Worm (Caenorhabditis elegans) whole organism, young adult: ENCODE measurements around the gene msp-58.
"Not testable (repeated sequence)": the region's sequence is repeated elsewhere in the genome, so short reads cannot be mapped to it uniquely, and the experiment has no call there.

Source experiments
- B0261.1 ChIP-seq: sonication (generic microtip); optimal IDR thresholded peaks from 2 replicates; lab custom pipeline; 2016; ENCODE audit warnings: mild to moderate bottlenecking, missing genetic modification characterization, moderate library complexity, missing compliant biosample characterization
- F39B2.1 ChIP-seq: fragments of 200-800 bp; sonication (Bioruptor generic); IDR thresholded peaks from 2 replicates; pipeline ENCODE4 v1.3.6; 2022; ENCODE audit warnings: missing genetic modification reagents, missing genetic modification characterization, missing compliant biosample characterization
- F49E8.2 ChIP-seq: sonication (generic microtip); optimal IDR thresholded peaks from 3 replicates; lab custom pipeline; 2017; ENCODE audit warnings: missing genetic modification characterization, mild to moderate bottlenecking, missing compliant biosample characterization, antibody characterized with exemption, moderate library complexity; ENCODE audit not compliant: insufficient read depth
- F52B5.7 ChIP-seq: sonication (generic microtip); optimal IDR thresholded peaks from 2 replicates; lab custom pipeline; 2016; ENCODE audit warnings: mild to moderate bottlenecking, missing genetic modification characterization, missing compliant biosample characterization
- K11D2.4 ChIP-seq: fragments of 200-800 bp; sonication (Bioruptor generic); IDR thresholded peaks from 2 replicates; pipeline ENCODE4 v1.3.6; 2022; ENCODE audit warnings: missing genetic modification reagents, missing genetic modification characterization, missing compliant biosample characterization
- Y53F4B.3 ChIP-seq: fragments of 200-800 bp; sonication (Bioruptor generic); IDR thresholded peaks from 2 replicates; pipeline ENCODE4 v1.3.6; 2022; ENCODE audit warnings: missing genetic modification reagents, missing genetic modification characterization, missing compliant biosample characterization
- Y53G8AR.9 ChIP-seq: fragments of 200-800 bp; sonication (Bioruptor generic); conservative IDR thresholded peaks from 2 replicates; pipeline ENCODE4 v1.3.6; 2022; ENCODE audit warnings: missing genetic modification reagents, missing genetic modification characterization, missing compliant biosample characterization
- Y67H2A.10 ChIP-seq: fragments of 200-800 bp; sonication (Bioruptor generic); conservative IDR thresholded peaks from 2 replicates; pipeline ENCODE4 v1.3.6; 2022; ENCODE audit warnings: missing genetic modification reagents, missing genetic modification characterization, missing compliant biosample characterization
- Y95B8A.8 ChIP-seq: fragments of 200-800 bp; sonication (Bioruptor generic); IDR thresholded peaks from 2 replicates; pipeline ENCODE4 v1.3.6; 2022; ENCODE audit warnings: missing genetic modification reagents, missing genetic modification characterization, missing compliant biosample characterization
- ZK185.1 ChIP-seq: sonication (generic microtip); optimal IDR thresholded peaks from 2 replicates; lab custom pipeline; 2016; ENCODE audit warnings: mild to moderate bottlenecking, missing genetic modification characterization, missing compliant biosample characterization; ENCODE audit not compliant: poor library complexity, severe bottlenecking
- attf-3 ChIP-seq: fragments of 200-800 bp; sonication (Bioruptor generic); conservative IDR thresholded peaks from 2 replicates; pipeline ENCODE4 v1.3.6; 2022; ENCODE audit warnings: missing genetic modification reagents, missing genetic modification characterization, missing compliant biosample characterization
- attf-5 ChIP-seq: fragments of 200-800 bp; sonication (Bioruptor generic); optimal IDR thresholded peaks from 2 replicates; lab custom pipeline; 2018; ENCODE audit warnings: mild to moderate bottlenecking, missing genetic modification characterization, missing compliant biosample characterization
- cebp-1 ChIP-seq, 2 experiments: fragments of 200-800 bp in 1 of 2; sonication (Bioruptor generic) in 1 of 2; sonication (generic microtip) in 1 of 2; IDR thresholded peaks in 1 of 2; optimal IDR thresholded peaks in 1 of 2; 2 replicates each; pipeline versions ENCODE4 v1.3.6 to Lab custom; 2017 to 2022; ENCODE audit warnings: missing compliant biosample characterization in 2 of 2, missing genetic modification characterization in 2 of 2, mild to moderate bottlenecking in 1 of 2, missing genetic modification reagents in 1 of 2, moderate library complexity in 1 of 2
- ceh-100 ChIP-seq: fragments of 200-800 bp; sonication (Bioruptor generic); IDR thresholded peaks from 2 replicates; pipeline ENCODE4 v1.3.6; 2022; ENCODE audit warnings: missing genetic modification reagents, missing genetic modification characterization, missing compliant biosample characterization
- chd-7 ChIP-seq: sonication (generic microtip); optimal IDR thresholded peaks from 2 replicates; lab custom pipeline; 2016; ENCODE audit warnings: mild to moderate bottlenecking, missing genetic modification characterization, moderate library complexity, missing compliant biosample characterization
- die-1 ChIP-seq: sonication (generic microtip); optimal IDR thresholded peaks from 2 replicates; lab custom pipeline; 2016; ENCODE audit warnings: missing genotype, mild to moderate bottlenecking, missing genetic modification characterization, missing compliant biosample characterization
- dpff-1 ChIP-seq: sonication (generic microtip); optimal IDR thresholded peaks from 2 replicates; lab custom pipeline; 2017; ENCODE audit warnings: mild to moderate bottlenecking, missing genetic modification characterization, missing compliant biosample characterization
- dpl-1 ChIP-seq: fragments of 150-350 bp; optimal IDR thresholded peaks from 2 replicates; lab custom pipeline; 2014; ENCODE audit warnings: missing biosample characterization, missing genetic modification reagents, missing genetic modification characterization
- egrh-3 ChIP-seq: fragments of 200-800 bp; sonication (Bioruptor generic); IDR thresholded peaks from 2 replicates; pipeline ENCODE4 v1.3.6; 2022; ENCODE audit warnings: missing genetic modification reagents, missing genetic modification characterization, missing compliant biosample characterization
- gei-17 ChIP-seq: fragments of 200-800 bp; sonication (Bioruptor generic); optimal IDR thresholded peaks from 2 replicates; lab custom pipeline; 2018; ENCODE audit warnings: mild to moderate bottlenecking, missing genetic modification characterization, missing compliant biosample characterization
- him-1 ChIP-seq: sonication (generic microtip); optimal IDR thresholded peaks from 2 replicates; lab custom pipeline; 2016; ENCODE audit warnings: missing genotype, missing genetic modification reagents, missing genetic modification characterization, missing compliant biosample characterization
- let-526 ChIP-seq: fragments of 200-800 bp; sonication (Bioruptor generic); IDR thresholded peaks from 2 replicates; pipeline ENCODE4 v1.3.6; 2022; ENCODE audit warnings: missing genetic modification reagents, missing genetic modification characterization, missing compliant biosample characterization
- lin-26 ChIP-seq: fragments of 200-800 bp; sonication (Bioruptor generic); IDR thresholded peaks from 2 replicates; pipeline ENCODE4 v1.3.6; 2022; ENCODE audit warnings: missing genetic modification reagents, missing genetic modification characterization, missing compliant biosample characterization
- lir-1 ChIP-seq: fragments of 200-800 bp; sonication (Bioruptor generic); conservative IDR thresholded peaks from 2 replicates; pipeline ENCODE4 v1.3.6; 2022; ENCODE audit warnings: missing genetic modification reagents, missing genetic modification characterization, missing compliant biosample characterization
- madf-6 ChIP-seq: fragments of 200-800 bp; sonication (Bioruptor generic); IDR thresholded peaks from 2 replicates; pipeline ENCODE4 v1.3.6; 2022; ENCODE audit warnings: missing genetic modification reagents, missing genetic modification characterization, missing compliant biosample characterization
- madf-8 ChIP-seq: fragments of 200-800 bp; sonication (Bioruptor generic); conservative IDR thresholded peaks from 2 replicates; pipeline ENCODE4 v1.3.6; 2022; ENCODE audit warnings: missing genetic modification reagents, missing genetic modification characterization, missing compliant biosample characterization
- mxl-1 ChIP-seq: sonication (generic microtip); optimal IDR thresholded peaks from 2 replicates; lab custom pipeline; 2016; ENCODE audit warnings: missing genetic modification characterization, missing compliant biosample characterization
- nhr-179 ChIP-seq: sonication (generic microtip); optimal IDR thresholded peaks from 2 replicates; lab custom pipeline; 2016; ENCODE audit warnings: mild to moderate bottlenecking, missing genetic modification characterization, missing compliant biosample characterization
- nhr-80 ChIP-seq: sonication (generic microtip); optimal IDR thresholded peaks from 2 replicates; lab custom pipeline; 2016; ENCODE audit warnings: missing genetic modification characterization, missing compliant biosample characterization
- pbrm-1 ChIP-seq: fragments of 200-800 bp; sonication (Bioruptor generic); IDR thresholded peaks from 2 replicates; pipeline ENCODE4 v1.3.6; 2022; ENCODE audit warnings: missing genetic modification reagents, missing genetic modification characterization, missing compliant biosample characterization
- rcor-1 ChIP-seq: fragments of 200-800 bp; sonication (Bioruptor generic); IDR thresholded peaks from 2 replicates; pipeline ENCODE4 v1.3.6; 2022; ENCODE audit warnings: missing genetic modification reagents, missing genetic modification characterization, missing compliant biosample characterization
- snpc-1.1 ChIP-seq: sonication (generic microtip); optimal IDR thresholded peaks from 2 replicates; lab custom pipeline; 2017; ENCODE audit warnings: missing genetic modification characterization, mild to moderate bottlenecking, missing compliant biosample characterization, antibody characterized with exemption, moderate library complexity, missing genotype, missing genetic modification reagents; ENCODE audit not compliant: insufficient read depth
- snpc-4 ChIP-seq, 5 experiments: fragments of 150-350 bp in 1 of 5; sonication (generic microtip) in 4 of 5; optimal IDR thresholded peaks; 2 replicates each; lab custom pipeline; 2014 to 2018; ENCODE audit warnings: missing genetic modification characterization in 5 of 5, missing biosample characterization in 3 of 5, antibody characterized with exemption in 2 of 5, mild to moderate bottlenecking in 2 of 5, missing compliant biosample characterization in 2 of 5, missing genotype in 2 of 5, moderate library complexity in 2 of 5, missing genetic modification reagents in 1 of 5
- tbp1 ChIP-seq: fragments of 200-800 bp; sonication (Bioruptor generic); optimal IDR thresholded peaks from 2 replicates; lab custom pipeline; 2018; ENCODE audit warnings: mild to moderate bottlenecking, missing genetic modification characterization, missing compliant biosample characterization
- tlf-1 ChIP-seq: fragments of 200-800 bp; sonication (Bioruptor generic); optimal IDR thresholded peaks from 2 replicates; lab custom pipeline; 2018; ENCODE audit warnings: mild to moderate bottlenecking, missing genetic modification characterization, missing compliant biosample characterization
- unc-130 ChIP-seq: sonication (generic microtip); optimal IDR thresholded peaks from 2 replicates; lab custom pipeline; 2016; ENCODE audit warnings: missing genetic modification reagents, missing genetic modification characterization, missing compliant biosample characterization
- zfh-2 ChIP-seq: fragments of 200-800 bp; sonication (Bioruptor generic); conservative IDR thresholded peaks from 2 replicates; pipeline ENCODE4 v1.3.6; 2022; ENCODE audit warnings: missing genetic modification reagents, missing genetic modification characterization, missing compliant biosample characterization
- ztf-25 ChIP-seq: fragments of 200-800 bp; sonication (Bioruptor generic); IDR thresholded peaks from 2 replicates; pipeline ENCODE4 v1.3.6; 2022; ENCODE audit warnings: missing genetic modification reagents, missing genetic modification characterization, missing compliant biosample characterization

msp-58 gene

ce11 chrIV:5309137-5309536 lies 744 bp downstream of the msp-58 start:
- TF ChIP-seq snpc-4 (GFP tag; optimal IDR thresholded peaks at IDR 0.05; lab: Kevin White, UChicago) = peak; percentile 70
- TF ChIP-seq snpc-4 (tag; optimal IDR thresholded peaks at IDR 0.05; lab: Kevin White, UChicago) = peak; percentile 49 to 96 (median 83)
- peak; percentile 60 for TF ChIP-seq snpc-1.1

DNA sequence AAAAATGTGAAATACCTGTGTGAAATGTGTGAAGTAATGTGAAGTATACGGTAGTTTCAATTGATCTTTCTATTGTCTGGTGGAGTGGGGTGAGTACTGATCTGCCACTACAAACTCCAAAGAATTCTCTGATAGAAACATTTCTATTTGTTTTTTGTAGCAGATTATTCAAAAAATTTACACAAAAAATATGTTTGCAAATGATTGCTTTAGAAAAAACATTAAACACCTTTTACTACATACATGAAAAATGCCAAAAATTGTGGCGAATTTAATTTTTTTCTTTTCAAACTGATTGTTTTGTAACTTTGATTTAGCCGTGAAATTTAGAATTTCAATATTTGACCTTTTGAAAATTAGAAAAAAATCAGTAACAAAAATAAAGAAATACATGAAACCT lies 1.3 kb downstream of the msp-58 start, which contains the start of gene ZK354.3:
Gene ZK354.3 (plus strand): TSS at position 301 of the 400 bp plus-strand sequence.
- TF ChIP-seq mxl-1 (tag; lab: Kevin White, UChicago) (no peak), pbrm-1 (GFP tag; lab: Robert Waterston, UW) (no peak), madf-6 (GFP tag; lab: Robert Waterston, UW) (no peak), ztf-25 (GFP tag; lab: Robert Waterston, UW) (no peak), F39B2.1 (GFP tag; lab: Robert Waterston, UW) (no peak), F52B5.7 (tag; lab: Kevin White, UChicago) (no peak), gei-17 (GFP tag; lab: Kevin White, UChicago) (no peak), die-1 (no peak), lin-26 (no peak), ZK185.1 (tag; lab: Kevin White, UChicago) (no peak)

DNA sequence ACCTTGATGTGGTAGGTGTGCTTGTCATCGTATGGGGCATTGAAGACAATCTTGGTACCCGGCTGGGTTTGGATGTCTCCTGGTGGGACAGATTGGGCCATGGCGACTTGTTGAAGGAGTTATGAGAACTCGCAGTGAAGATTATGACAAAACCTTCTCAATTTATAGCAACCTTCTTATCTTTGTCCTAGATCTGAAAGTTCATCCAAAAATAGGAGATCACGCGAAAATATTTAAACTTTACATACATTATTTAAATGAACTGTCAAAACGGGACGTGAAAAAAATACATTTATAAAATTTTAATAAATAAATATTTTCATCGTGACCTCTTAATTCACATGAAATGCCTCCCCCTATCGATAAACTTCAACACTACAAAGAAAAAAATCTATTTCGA lies 4.6 kb downstream of the msp-58 start, which contains the start of the genes msp-59 and ZK354.2:
Gene msp-59 (minus strand): TSS at position 101 of the 400 bp plus-strand sequence.
Gene ZK354.2 (plus strand): TSS at position 395 of the 400 bp plus-strand sequence.
- TF ChIP-seq zfh-2; attf-5 (GFP tag; lab: Kevin White, UChicago); lir-1 (GFP tag; lab: Robert Waterston, UW): not testable (repeated sequence)

- TF ChIP-seq K11D2.4, ceh-100, attf-3 (GFP tag; lab: Robert Waterston, UW): not testable (repeated sequence)
Measured at ce11 chrIV:5316223-5316622, 7.8 kb downstream of the msp-58 start, which contains the start of gene msp-65. Gene msp-65 (plus strand): TSS chrIV:5316523.

DNA sequence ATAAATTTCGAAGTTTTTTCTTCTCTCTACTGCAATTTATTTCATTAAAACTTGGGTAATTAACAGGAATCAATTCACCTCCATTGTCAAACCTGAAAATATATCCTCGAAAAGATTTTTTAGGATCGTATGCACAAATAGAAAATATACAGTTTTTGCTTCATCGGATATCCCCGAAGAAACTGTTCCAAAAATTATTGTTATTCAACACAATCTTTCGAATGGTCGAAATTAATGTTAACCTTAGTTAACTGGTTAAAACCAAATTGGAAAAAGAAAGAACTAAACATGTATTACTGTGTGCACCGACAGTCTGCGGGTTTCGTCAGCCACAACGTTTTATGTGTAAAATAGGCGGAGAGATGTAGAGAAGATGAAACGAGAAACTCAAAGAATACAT lies 8.7 kb downstream of the msp-58 start:
- TF ChIP-seq B0261.1 (peak; percentile 4), dpff-1 (tag; lab: Kevin White, UChicago) (no peak), tbp1 (GFP tag; lab: Kevin White, UChicago) (peak; percentile 78), Y95B8A.8 (GFP tag; lab: Robert Waterston, UW) (0 out of 2 replicates have a peak, but pooled peaks have one; percentile 36), him-1 (peak; percentile 44), snpc-1.1 (peak; percentile 94), let-526 (no peak), Y67H2A.10 (GFP tag; lab: Robert Waterston, UW) (no peak), attf-3 (GFP tag; lab: Robert Waterston, UW) (no peak), cebp-1 (GFP tag; IDR thresholded peaks at IDR 0.05; lab: Robert Waterston, UW) (no peak), cebp-1 (tag; optimal IDR thresholded peaks at IDR 0.05; lab: Kevin White, UChicago) (no peak), madf-8 (0 out of 2 replicates have a peak, but pooled peaks have one; percentile 23), tlf-1 (no peak), nhr-80 (tag; lab: Kevin White, UChicago) (no peak), Y53G8AR.9 (GFP tag; lab: Robert Waterston, UW) (0 out of 2 replicates have a peak, but pooled peaks have one; percentile 40), snpc-4 (GFP tag; optimal IDR thresholded peaks at IDR 0.05; lab: Kevin White, UChicago) (peak; percentile 94), snpc-4 (tag; optimal IDR thresholded peaks at IDR 0.05; lab: Kevin White, UChicago) (peak; percentile 93 to 99 (median 98)), chd-7 (tag; lab: Kevin White, UChicago) (no peak), Y53F4B.3 (no peak), ceh-100 (GFP tag; lab: Robert Waterston, UW) (peak; percentile 62), nhr-179 (no peak), egrh-3 (GFP tag; lab: Robert Waterston, UW) (no peak), F49E8.2 (tag; lab: Kevin White, UChicago) (peak; percentile 45), rcor-1 (GFP tag; lab: Robert Waterston, UW) (peak; percentile 82), dpl-1 (GFP tag; lab: Kevin White, UChicago) (no peak), pbrm-1 (GFP tag; lab: Robert Waterston, UW) (peak; percentile 85), unc-130 (no peak)
